Worm (Caenorhabditis elegans) whole organism, mixed stage, embryonic: Measurements from ENCODE around the gene M05D6.5.

Experiments
- M03D4.4 ChIP-seq: sonication (generic microtip); optimal IDR thresholded peaks from 2 replicates; lab custom pipeline; 2017; ENCODE audit warnings: mild to moderate bottlenecking, missing genetic modification characterization, missing compliant biosample characterization
- bed-3 ChIP-seq: fragments of 200-800 bp; sonication (Bioruptor generic); optimal IDR thresholded peaks from 3 replicates; lab custom pipeline; 2018; ENCODE audit warnings: mild to moderate bottlenecking, missing genetic modification characterization, moderate library complexity, missing compliant biosample characterization
- blmp-1 ChIP-seq: fragments of 150-350 bp; optimal IDR thresholded peaks from 2 replicates; lab custom pipeline; 2014; ENCODE audit warnings: missing biosample characterization, missing genetic modification characterization
- ceh-43 ChIP-seq: fragments of 200-800 bp; sonication (Bioruptor generic); optimal IDR thresholded peaks from 2 replicates; lab custom pipeline; 2018; ENCODE audit warnings: mild to moderate bottlenecking, missing genetic modification characterization, moderate library complexity, missing compliant biosample characterization
- ceh-83 ChIP-seq: fragments of 200-800 bp; sonication (Bioruptor generic); optimal IDR thresholded peaks from 2 replicates; lab custom pipeline; 2018; ENCODE audit warnings: mild to moderate bottlenecking, missing genetic modification characterization, missing compliant biosample characterization
- cnd-1 ChIP-seq: fragments of 200-800 bp; sonication (Bioruptor generic); optimal IDR thresholded peaks from 2 replicates; lab custom pipeline; 2018; ENCODE audit warnings: mild to moderate bottlenecking, missing genetic modification characterization, missing compliant biosample characterization
- drap-1 ChIP-seq: fragments of 200-800 bp; sonication (Bioruptor generic); optimal IDR thresholded peaks from 3 replicates; lab custom pipeline; 2018; ENCODE audit warnings: mild to moderate bottlenecking, missing genetic modification characterization, missing compliant biosample characterization
- elt-1 ChIP-seq: sonication (generic microtip); optimal IDR thresholded peaks from 2 replicates; lab custom pipeline; 2017; ENCODE audit warnings: missing genetic modification characterization, mild to moderate bottlenecking, missing compliant biosample characterization, antibody characterized with exemption, moderate library complexity, borderline replicate concordance; ENCODE audit not compliant: insufficient read depth
- elt-3 ChIP-seq: fragments of 150-350 bp; optimal IDR thresholded peaks from 2 replicates; lab custom pipeline; 2014; ENCODE audit warnings: missing biosample characterization, missing genetic modification characterization
- ham-2 ChIP-seq: fragments of 200-800 bp; sonication (Bioruptor generic); optimal IDR thresholded peaks from 2 replicates; lab custom pipeline; 2018; ENCODE audit warnings: mild to moderate bottlenecking, missing genetic modification characterization, missing compliant biosample characterization
- hlh-1 ChIP-seq: fragments of 150-350 bp; optimal IDR thresholded peaks from 2 replicates; lab custom pipeline; 2014; ENCODE audit warnings: missing biosample characterization, missing genetic modification reagents, missing genetic modification characterization
- lin-13 ChIP-seq: fragments of 150-350 bp; optimal IDR thresholded peaks from 2 replicates; lab custom pipeline; 2014; ENCODE audit warnings: missing biosample characterization, missing genetic modification characterization
- lin-32 ChIP-seq: fragments of 200-800 bp; sonication (Bioruptor generic); optimal IDR thresholded peaks from 2 replicates; lab custom pipeline; 2018; ENCODE audit warnings: mild to moderate bottlenecking, missing genetic modification characterization, missing compliant biosample characterization
- lsy-2 ChIP-seq: fragments of 150-350 bp; optimal IDR thresholded peaks from 2 replicates; lab custom pipeline; 2014; ENCODE audit warnings: missing biosample characterization, missing genetic modification characterization
- mab-5 ChIP-seq: fragments of 150-350 bp; optimal IDR thresholded peaks from 2 replicates; lab custom pipeline; 2014; ENCODE audit warnings: missing biosample characterization, missing genetic modification characterization
- mep-1 ChIP-seq: fragments of 150-350 bp; optimal IDR thresholded peaks from 2 replicates; lab custom pipeline; 2017; ENCODE audit warnings: missing biosample characterization, missing genetic modification reagents, missing genetic modification characterization, inconsistent platforms
- mls-2 ChIP-seq: sonication (generic microtip); optimal IDR thresholded peaks from 2 replicates; lab custom pipeline; 2016; ENCODE audit warnings: mild to moderate bottlenecking, missing genetic modification characterization, moderate library complexity, missing compliant biosample characterization
- nhr-12 ChIP-seq: fragments of 150-350 bp; optimal IDR thresholded peaks from 2 replicates; lab custom pipeline; 2014; ENCODE audit warnings: missing biosample characterization, missing genetic modification characterization
- nhr-2 ChIP-seq: fragments of 150-350 bp; optimal IDR thresholded peaks from 2 replicates; lab custom pipeline; 2014; ENCODE audit warnings: missing biosample characterization, missing genetic modification characterization
- nhr-237 ChIP-seq: fragments of 150-350 bp; optimal IDR thresholded peaks from 2 replicates; lab custom pipeline; 2014; ENCODE audit warnings: missing biosample characterization, missing genetic modification characterization
- nhr-28 ChIP-seq: fragments of 150-350 bp; optimal IDR thresholded peaks from 2 replicates; lab custom pipeline; 2014; ENCODE audit warnings: missing biosample characterization, missing genetic modification characterization
- nhr-76 ChIP-seq: sonication (generic microtip); optimal IDR thresholded peaks from 2 replicates; lab custom pipeline; 2017; ENCODE audit warnings: missing biosample characterization, missing genetic modification characterization
- pha-4 ChIP-seq: fragments of 150-350 bp; optimal IDR thresholded peaks from 2 replicates; lab custom pipeline; 2018; ENCODE audit warnings: missing biosample characterization, missing genetic modification reagents, missing genetic modification characterization
- sem-2 ChIP-seq: fragments of 200-800 bp; sonication (Bioruptor generic); optimal IDR thresholded peaks from 2 replicates; lab custom pipeline; 2018; ENCODE audit warnings: mild to moderate bottlenecking, missing genetic modification characterization, missing compliant biosample characterization
- snpc-4 ChIP-seq: fragments of 150-350 bp; optimal IDR thresholded peaks from 2 replicates; lab custom pipeline; 2014; ENCODE audit warnings: missing biosample characterization, missing genetic modification characterization
- sptf-1 ChIP-seq: sonication (generic microtip); optimal IDR thresholded peaks from 2 replicates; lab custom pipeline; 2017; ENCODE audit warnings: mild to moderate bottlenecking, missing genetic modification characterization, moderate library complexity, missing compliant biosample characterization
- tbx-8 ChIP-seq: fragments of 200-800 bp; sonication (Bioruptor generic); optimal IDR thresholded peaks from 2 replicates; lab custom pipeline; 2018; ENCODE audit warnings: mild to moderate bottlenecking, missing genetic modification characterization, moderate library complexity, missing compliant biosample characterization
- unc-39 ChIP-seq: fragments of 150-350 bp; optimal IDR thresholded peaks from 2 replicates; lab custom pipeline; 2014; ENCODE audit warnings: missing biosample characterization, missing genetic modification characterization
- unc-62 ChIP-seq: fragments of 150-350 bp; optimal IDR thresholded peaks from 2 replicates; lab custom pipeline; 2014; ENCODE audit warnings: missing biosample characterization, missing genetic modification reagents, missing genetic modification characterization
- zip-8 ChIP-seq: fragments of 150-350 bp; optimal IDR thresholded peaks from 2 replicates; lab custom pipeline; 2014; ENCODE audit warnings: missing biosample characterization, missing genetic modification characterization
- ztf-11 ChIP-seq: fragments of 150-350 bp; optimal IDR thresholded peaks from 2 replicates; lab custom pipeline; 2014; ENCODE audit warnings: missing biosample characterization, missing genetic modification characterization

Gene M05D6.5

ce11 chrII:8456681-8457389, 25.2 kb downstream of the M05D6.5 start:
- TF ChIP-seq unc-62 (no peak), unc-39 (tag; lab: Kevin White, UChicago) (no peak), hlh-1 (tag; lab: Kevin White, UChicago) (peak; percentile 1), snpc-4 (tag; lab: Kevin White, UChicago) (no peak), ceh-43 (GFP tag; lab: Kevin White, UChicago) (no peak), ztf-11 (tag; lab: Kevin White, UChicago) (no peak), lin-13 (peak; percentile 0)

ce11 chrII:8456094-8456493, 25.9 kb downstream of the M05D6.5 start, which contains the start of gene F22B5.6:
Gene F22B5.6 (minus strand): TSS chrII:8456194.
- TF ChIP-seq M03D4.4 (tag; lab: Kevin White, UChicago) (no peak), elt-1 (tag; lab: Kevin White, UChicago) (no peak), tbx-8 (no peak), hlh-1 (tag; lab: Kevin White, UChicago) (no peak), blmp-1 (tag; lab: Kevin White, UChicago) (no peak), mep-1 (no peak), unc-39 (tag; lab: Kevin White, UChicago) (no peak), lin-32 (no peak), drap-1 (GFP tag; lab: Kevin White, UChicago) (no peak)

ce11 chrII:8454513-8454912, 27.5 kb downstream of the M05D6.5 start, which contains the start of gene F22B5.5:
Gene F22B5.5 (minus strand): TSS chrII:8454613.
- no peak for TF ChIP-seq ztf-11 (tag; lab: Kevin White, UChicago)
- TF ChIP-seq ceh-43 (GFP tag; lab: Kevin White, UChicago), result no peak

- TF ChIP-seq pha-4 (tag; lab: Kevin White, UChicago) (peak; percentile 60), sptf-1 (no peak)
Measured at ce11 chrII:8451425-8451824, 30.6 kb downstream of the M05D6.5 start.

- no peak for TF ChIP-seq nhr-12 (tag; lab: Kevin White, UChicago)
- TF ChIP-seq bed-3, result no peak
- TF ChIP-seq nhr-2 (tag; lab: Kevin White, UChicago), result no peak
- TF ChIP-seq nhr-76 (tag; lab: Kevin White, UChicago), result no peak
- no peak for TF ChIP-seq elt-3 (tag; lab: Kevin White, UChicago)
- TF ChIP-seq unc-62, result no peak
- TF ChIP-seq unc-39 (tag; lab: Kevin White, UChicago), result no peak
- TF ChIP-seq tbx-8, result no peak
- TF ChIP-seq drap-1 (GFP tag; lab: Kevin White, UChicago), result no peak
- no peak for TF ChIP-seq ceh-83 (GFP tag; lab: Kevin White, UChicago)
- no peak for TF ChIP-seq mep-1
- TF ChIP-seq, all 35 proteins: peak for 0
Measured at ce11 chrII:8450750-8451149, 31.3 kb downstream of the M05D6.5 start.

- TF ChIP-seq sem-2 (GFP tag; lab: Kevin White, UChicago), result no peak
- no peak for TF ChIP-seq cnd-1 (tag; lab: Kevin White, UChicago)
- TF ChIP-seq nhr-28, result no peak
- no peak for TF ChIP-seq bed-3
- no peak for TF ChIP-seq ham-2
- TF ChIP-seq lsy-2, result no peak
Measured at ce11 chrII:8449660-8450118, 32.3 kb downstream of the M05D6.5 start, which contains the start of gene F22B5.4. Gene F22B5.4 (plus strand): TSS chrII:8449710.

ce11 chrII:8446731-8447130, 35.3 kb downstream of the M05D6.5 start, which contains the start of gene cut-3:
Gene cut-3 (minus strand): TSS chrII:8446831.
- TF ChIP-seq ceh-43 (GFP tag; lab: Kevin White, UChicago), result no peak
- no peak for TF ChIP-seq lin-13
- no peak for TF ChIP-seq unc-62
- no peak for TF ChIP-seq bed-3
- no peak for TF ChIP-seq unc-39 (tag; lab: Kevin White, UChicago)
- TF ChIP-seq ceh-83 (GFP tag; lab: Kevin White, UChicago), result no peak
- TF ChIP-seq lin-32, result no peak
- TF ChIP-seq lsy-2, result no peak
- no peak for TF ChIP-seq mab-5
- no peak for TF ChIP-seq nhr-2 (tag; lab: Kevin White, UChicago)
- TF ChIP-seq ham-2, result no peak
- no peak for TF ChIP-seq nhr-237 (tag; lab: Kevin White, UChicago)
- TF ChIP-seq mls-2 (tag; lab: Kevin White, UChicago), result no peak
- TF ChIP-seq elt-1 (tag; lab: Kevin White, UChicago), result no peak
- no peak for TF ChIP-seq zip-8
- TF ChIP-seq M03D4.4 (tag; lab: Kevin White, UChicago), result no peak
- TF ChIP-seq tbx-8, result no peak
- no peak for TF ChIP-seq nhr-12 (tag; lab: Kevin White, UChicago)
- TF ChIP-seq blmp-1 (tag; lab: Kevin White, UChicago), result no peak
